Worm (Caenorhabditis elegans): ENCODE measurements around the gene flp-26.

The flp-26 gene

DNA sequence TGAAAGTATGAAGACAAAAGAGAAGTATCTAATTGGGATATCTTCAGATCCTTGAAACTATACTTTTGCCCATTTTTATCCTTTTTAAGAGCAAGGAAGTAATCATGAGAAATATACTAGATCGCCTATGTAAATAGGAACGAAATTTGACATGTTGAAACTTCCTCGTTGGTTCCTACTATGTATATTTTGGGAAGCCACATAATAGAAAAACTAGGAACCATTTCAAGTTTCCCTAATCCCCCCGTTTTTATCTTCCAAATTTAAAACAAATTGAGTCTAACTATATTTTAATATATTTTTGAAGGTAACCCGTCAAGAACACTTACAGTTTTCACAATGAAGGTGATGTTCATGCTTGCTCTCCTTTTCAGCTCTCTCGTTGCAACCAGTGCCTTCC, at the start of gene flp-26:
TSS of gene flp-26 (plus strand) at position 301 of the 400 bp plus-strand sequence.
- no peak for TF ChIP-seq unc-62 (GFP tag; optimal IDR thresholded peaks at IDR 0.05)

DNA sequence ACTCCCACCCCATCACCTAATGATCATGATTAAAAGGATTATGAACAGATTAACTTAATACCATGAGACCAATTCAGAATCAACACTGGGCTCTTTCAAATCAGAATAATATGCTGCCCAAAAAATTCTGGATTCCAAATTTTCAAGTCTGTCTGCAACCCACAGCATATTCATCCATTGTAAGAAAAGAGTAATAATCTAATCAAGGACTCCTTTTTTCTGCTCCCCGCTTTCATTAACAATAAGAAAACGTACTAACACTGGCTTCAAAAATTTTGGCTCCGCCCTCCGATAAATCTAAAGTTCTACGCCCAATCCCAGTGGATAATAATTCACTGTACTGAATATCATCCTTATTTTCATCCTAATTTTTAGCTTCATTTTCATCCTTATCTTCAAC, 40.7 kb upstream of the flp-26 start:
- TF ChIP-seq unc-62 (GFP tag; optimal IDR thresholded peaks at IDR 0.05) = no peak

DNA sequence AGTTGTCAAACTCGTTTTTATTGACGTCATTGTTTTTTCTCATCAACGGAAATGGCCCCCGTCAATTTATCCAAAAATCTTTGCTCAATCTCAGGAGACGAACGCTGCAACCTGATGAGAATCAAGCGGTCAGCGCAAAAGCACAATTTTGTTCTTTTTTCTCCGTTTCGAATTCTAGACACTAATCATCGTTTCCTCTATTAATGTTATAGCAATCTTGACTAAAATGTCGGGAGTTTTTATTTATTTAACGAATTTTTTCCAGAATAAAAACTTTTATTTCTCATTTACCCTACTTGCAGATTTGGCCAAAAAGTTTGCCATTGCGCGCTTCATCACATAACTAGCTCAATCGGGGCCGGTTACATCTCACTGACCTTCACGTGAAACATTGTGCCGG, 39.6 kb upstream of the flp-26 start, which contains the start of gene F01E11.18:
TSS of gene F01E11.18 (plus strand) at position 301 of the 400 bp plus-strand sequence.
- TF ChIP-seq unc-62 (GFP tag; optimal IDR thresholded peaks at IDR 0.05) = no peak

DNA sequence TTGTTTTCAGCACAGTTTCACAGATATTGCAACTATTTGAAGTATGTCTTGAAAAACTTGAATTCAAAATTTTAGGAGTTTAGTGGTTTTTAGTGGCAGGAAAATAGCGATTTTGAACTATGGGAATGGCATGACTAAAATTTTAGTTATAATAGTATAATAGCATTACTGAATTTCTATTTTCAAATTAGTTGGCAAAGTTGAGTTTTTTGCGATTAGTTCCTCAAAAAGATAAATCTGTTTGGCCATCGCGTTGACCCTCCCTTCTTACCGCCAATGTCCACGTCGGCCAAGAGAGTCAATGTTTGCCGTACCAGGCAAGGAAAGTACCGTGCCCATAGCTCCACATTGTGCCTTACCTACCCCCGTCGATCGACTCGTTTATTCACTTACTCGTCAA, 37.5 kb upstream of the flp-26 start, which contains the start of gene ugt-57:
TSS of gene ugt-57 (plus strand) at position 301 of the 400 bp plus-strand sequence.
- no peak for TF ChIP-seq unc-62 (GFP tag; optimal IDR thresholded peaks at IDR 0.05)

DNA sequence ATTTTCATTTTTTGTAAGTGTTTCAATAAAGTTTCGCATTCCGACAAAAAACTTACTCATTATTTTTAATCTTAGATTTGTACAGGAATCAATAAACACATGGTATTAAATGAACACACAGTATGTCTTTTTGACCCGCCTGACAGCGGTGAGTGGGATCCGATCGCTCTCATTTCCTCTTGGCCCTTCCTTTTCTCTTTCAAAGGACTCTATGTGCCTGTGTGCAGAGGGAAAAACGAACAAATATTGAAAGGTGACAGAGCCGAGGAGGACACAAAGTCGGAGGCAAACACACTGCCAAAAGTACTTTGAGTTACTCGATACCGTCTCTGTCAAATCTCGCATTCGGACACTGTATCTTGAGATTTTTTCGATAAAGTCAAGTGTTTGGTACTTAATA, 32.5 kb upstream of the flp-26 start, which contains the start of the genes F01E11.20 and tsp-16:
TSS of gene F01E11.20 (minus strand) at position 101 of the 400 bp plus-strand sequence.
TSS of gene tsp-16 (minus strand) at position 173 of the 400 bp plus-strand sequence.
- TF ChIP-seq unc-62 (GFP tag; optimal IDR thresholded peaks at IDR 0.05) = no peak

DNA sequence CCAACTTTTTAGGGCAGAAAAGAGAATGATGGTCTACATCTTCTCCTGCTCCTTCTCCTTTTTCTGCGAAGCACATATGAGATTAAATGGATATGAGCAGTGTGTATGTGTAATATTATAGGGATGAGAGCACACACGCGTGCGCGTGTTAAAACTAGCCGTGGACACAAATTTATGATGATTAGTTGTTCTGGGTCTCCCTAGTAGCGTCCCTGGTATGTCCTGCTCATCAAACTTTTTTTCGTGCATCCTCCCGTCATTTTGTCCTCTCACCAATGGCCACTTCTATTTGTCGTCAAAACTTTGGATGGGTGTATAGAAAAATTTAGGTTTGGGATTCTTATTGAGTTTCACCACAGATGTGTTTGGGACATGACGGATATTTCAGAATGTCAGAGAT, 27.0 kb upstream of the flp-26 start:
- TF ChIP-seq unc-62 (GFP tag; optimal IDR thresholded peaks at IDR 0.05) = no peak

DNA sequence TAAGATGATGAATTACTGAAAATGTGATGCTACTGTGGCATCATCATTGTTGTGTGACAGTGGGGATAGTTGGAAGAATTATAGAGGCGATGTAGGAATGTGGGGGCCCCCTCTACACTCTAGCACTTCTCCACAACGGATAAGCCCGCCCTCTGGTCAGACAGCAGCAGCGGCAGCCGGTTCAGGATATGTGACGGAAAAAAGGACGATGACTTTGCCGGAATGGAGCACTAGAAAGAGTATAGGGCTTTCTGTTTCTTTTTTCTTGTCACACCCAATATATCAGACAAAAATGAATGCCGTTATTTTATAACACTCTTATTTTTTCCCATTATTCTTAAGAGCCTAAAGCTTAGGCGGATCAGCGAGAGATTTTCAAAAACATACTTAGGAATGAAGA, 23.5 kb upstream of the flp-26 start, which contains the start of gene tyra-2:
TSS of gene tyra-2 (minus strand) at position 101 of the 400 bp plus-strand sequence.
- no peak for TF ChIP-seq unc-62 (GFP tag; optimal IDR thresholded peaks at IDR 0.05)

DNA sequence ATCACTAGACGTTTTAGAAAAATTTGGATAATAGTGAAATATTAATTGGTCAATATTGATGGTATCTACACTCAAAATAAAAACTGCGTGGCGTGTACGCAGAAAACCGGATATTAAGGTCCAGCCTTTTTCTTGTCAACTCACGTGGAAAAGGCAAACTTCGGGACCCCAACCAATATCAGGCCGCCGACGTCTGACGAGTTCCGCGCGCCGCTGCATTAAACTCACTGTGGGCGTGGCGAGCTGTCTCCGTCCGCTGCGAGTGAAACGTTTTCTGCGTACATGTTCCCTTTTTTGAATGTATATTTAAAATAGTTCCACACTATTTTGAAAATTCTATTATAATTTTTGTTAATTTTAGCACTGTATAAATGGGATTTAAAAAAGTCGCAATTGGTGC, 23.0 kb upstream of the flp-26 start:
- no peak for TF ChIP-seq unc-62 (GFP tag; optimal IDR thresholded peaks at IDR 0.05)

DNA sequence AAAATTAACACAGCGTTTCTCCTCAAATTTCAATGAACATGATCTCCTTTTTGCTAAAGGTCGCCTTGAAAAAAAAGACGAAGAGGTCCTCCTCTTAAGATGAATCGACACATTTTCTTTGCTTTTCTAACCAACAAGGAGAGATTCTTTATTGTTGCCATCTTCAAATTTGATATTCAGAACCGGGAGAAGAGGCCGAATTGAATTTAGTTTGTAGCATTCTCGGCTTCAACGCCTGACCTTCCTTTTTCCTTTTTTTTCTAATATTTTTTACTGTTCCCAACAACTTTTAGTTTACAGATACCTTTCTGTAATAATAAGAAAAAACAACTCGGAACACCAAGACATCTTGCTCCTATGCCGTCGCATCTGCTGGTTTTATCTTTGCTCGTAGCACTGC, 9.2 kb upstream of the flp-26 start, which contains the start of gene cah-5:
TSS of gene cah-5 (plus strand) at position 301 of the 400 bp plus-strand sequence.
- no peak for TF ChIP-seq unc-62 (GFP tag; optimal IDR thresholded peaks at IDR 0.05)

DNA sequence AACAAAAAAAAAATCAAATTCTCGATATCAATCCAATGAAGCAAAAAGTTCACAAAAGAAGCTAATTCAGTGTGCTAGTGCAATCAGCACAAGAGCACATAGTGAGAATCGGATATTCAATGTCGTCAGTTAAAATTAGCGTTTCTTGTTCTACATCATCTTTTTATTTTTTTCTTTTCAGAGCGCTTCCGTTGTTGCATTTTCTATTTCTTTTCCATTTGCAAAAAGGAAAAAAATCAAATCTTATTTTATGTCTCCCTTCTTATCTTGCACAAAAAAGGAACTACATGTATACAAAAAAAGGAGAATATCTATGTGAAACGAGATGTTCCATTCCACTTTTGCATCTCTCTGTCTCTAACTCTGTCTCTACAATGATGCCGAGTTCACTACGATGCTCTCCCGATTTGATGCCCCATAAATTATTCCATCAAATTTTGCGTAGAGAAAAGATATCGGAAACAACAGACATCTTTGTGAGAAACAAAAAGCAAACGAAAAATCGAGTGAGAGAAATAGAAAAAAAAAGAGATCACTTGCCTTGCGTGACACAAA, 4.9 kb downstream of the flp-26 start:
- no peak for TF ChIP-seq unc-62 (GFP tag; optimal IDR thresholded peaks at IDR 0.05)

DNA sequence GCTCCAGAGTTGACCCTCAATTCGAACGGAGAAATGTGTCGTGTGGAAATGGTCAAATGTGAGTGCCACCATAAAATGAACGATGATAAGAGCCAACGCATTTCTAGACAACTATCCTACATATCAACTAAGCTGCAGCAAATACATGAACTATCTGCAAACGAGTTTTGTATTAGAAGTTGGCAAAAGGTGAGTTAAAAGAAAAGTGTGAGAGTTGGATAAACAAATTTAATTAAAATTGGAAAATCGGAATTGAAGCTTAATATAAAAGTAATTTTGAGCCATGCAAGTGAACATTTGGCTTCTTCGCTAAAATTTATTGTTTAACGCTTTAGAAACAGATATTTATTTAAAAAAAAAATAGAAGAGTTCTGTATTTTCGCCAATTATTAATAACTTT, 7.0 kb downstream of the flp-26 start, which contains the start of gene cest-19:
TSS of gene cest-19 (minus strand) at position 101 of the 400 bp plus-strand sequence.
- no peak for TF ChIP-seq unc-62 (GFP tag; optimal IDR thresholded peaks at IDR 0.05)

DNA sequence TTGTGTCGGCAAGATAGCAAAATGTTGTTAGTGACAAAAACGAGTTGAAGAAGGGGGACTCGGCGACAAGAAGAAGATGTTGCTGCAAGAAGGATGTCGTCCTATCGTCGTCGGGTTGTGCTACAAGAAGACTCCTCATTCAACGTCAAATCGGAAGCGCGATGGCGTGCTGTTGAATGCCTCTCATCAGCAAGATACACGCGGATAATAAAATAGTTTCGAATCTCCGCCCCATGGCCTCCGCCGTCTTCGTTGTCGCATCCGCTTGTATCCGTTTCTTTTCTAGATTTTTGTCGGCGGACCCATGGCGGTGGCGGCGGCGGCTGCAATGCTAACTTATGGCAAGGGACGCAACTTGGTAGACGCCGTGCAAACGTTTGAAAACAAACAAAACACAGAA, 9.1 kb downstream of the flp-26 start:
- TF ChIP-seq unc-62 (GFP tag; optimal IDR thresholded peaks at IDR 0.05) = no peak

DNA sequence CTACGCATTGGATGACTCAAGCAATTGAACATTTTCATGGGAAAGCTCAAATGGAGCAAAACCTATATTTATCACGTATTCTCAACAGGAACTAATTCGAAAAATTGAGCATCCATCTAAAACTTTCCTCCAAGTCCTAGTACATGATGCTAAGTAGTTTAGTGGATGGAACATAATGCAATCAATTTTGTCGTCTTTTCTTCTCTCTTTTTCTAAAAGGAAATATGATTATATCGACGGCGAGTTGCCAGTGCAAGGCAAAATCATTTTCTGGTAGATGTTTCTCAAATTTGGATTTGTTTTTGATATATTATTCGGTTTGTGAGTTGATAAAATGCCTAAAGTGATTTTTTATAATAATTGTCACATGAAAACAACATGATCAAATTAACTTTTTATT, 11.8 kb downstream of the flp-26 start:
- TF ChIP-seq unc-62 (GFP tag; optimal IDR thresholded peaks at IDR 0.05) = no peak

DNA sequence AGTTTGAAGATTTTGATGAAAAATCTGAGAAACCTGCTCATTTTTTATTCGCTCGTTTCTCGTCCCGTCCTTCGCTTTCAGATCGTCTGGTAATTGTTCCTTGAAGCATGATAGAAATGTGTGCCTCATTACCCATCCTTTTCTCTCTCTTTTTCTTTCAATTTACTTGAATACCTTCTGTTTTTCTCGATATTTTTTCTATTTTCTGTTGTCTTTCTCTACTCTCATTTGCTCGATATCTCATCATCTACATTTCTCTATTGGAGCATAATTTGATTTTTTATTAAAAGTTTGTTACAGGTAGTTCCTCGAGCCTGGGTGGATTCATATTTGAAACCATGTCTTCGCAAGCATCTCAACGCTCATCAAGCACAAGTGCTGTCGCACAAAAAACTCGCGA, 21.4 kb downstream of the flp-26 start, which contains the start of gene ubc-17:
TSS of gene ubc-17 (plus strand) at position 301 of the 400 bp plus-strand sequence.
- TF ChIP-seq unc-62 (GFP tag; optimal IDR thresholded peaks at IDR 0.05) = no peak

DNA sequence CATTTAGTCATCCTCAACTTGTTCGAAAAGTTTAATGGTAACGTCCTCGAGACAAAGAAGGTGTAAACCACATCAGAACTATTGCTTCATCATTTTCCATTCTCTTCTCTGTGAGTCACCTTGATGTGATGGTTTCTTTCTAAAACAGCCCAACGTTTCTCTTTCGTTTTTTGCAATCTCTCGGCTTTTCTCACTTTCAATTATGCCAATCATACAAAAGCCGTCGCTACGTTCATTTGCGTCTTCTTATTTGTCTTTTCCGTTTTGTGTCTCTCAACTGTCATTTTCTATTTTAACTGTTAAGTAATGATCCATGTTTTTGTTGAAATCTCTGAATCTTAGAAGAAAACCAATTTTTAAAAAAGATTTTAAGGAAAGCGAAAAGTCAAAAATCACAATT, 28.4 kb downstream of the flp-26 start, which contains the start of gene B0403.5:
TSS of gene B0403.5 (plus strand) at position 368 of the 400 bp plus-strand sequence.
- no peak for TF ChIP-seq unc-62 (GFP tag; optimal IDR thresholded peaks at IDR 0.05)

DNA sequence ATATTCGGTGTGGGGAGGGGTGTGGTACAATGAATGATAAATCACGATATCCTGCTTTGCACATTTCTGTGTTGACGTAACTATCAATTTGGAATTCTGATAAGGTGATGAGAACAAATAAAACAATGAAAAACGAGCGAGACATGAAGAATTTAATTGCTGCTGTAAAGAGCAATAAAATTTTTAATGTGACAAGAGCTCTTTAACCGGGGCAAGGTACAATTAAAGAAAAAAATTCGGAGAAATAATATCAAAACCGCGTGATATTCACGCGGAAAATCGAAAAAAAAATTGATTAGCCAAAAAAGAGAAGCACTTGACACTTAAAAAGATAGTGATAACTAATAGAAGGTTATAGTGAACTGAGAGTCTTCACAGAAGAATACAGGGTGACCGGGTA, 32.3 kb downstream of the flp-26 start:
- no peak for TF ChIP-seq unc-62 (GFP tag; optimal IDR thresholded peaks at IDR 0.05)

DNA sequence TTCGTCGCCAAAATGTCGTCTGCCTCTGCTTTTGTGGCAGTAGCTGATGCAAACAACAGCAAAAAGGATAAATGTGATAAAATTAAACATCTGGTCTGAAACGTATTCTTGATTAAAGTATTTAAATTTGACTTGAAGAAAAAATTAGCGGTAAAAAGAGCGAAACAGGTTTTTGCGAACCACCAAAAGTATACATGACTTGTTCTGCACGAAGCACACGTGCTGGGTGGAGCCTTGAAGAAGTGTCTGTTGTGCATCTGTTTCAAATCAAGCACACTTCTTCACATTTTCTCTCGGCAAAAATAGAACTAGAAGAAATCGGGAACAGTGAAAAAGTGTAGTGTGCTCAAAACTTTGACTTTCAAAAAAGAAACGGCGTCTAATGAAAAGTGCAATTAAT, 34.3 kb downstream of the flp-26 start, which contains the start of gene B0403.3:
TSS of gene B0403.3 (minus strand) at position 101 of the 400 bp plus-strand sequence.
- TF ChIP-seq unc-62 (GFP tag; optimal IDR thresholded peaks at IDR 0.05) = no peak
